Worm (Caenorhabditis elegans): ENCODE results near the gene kvs-5.

DNA sequence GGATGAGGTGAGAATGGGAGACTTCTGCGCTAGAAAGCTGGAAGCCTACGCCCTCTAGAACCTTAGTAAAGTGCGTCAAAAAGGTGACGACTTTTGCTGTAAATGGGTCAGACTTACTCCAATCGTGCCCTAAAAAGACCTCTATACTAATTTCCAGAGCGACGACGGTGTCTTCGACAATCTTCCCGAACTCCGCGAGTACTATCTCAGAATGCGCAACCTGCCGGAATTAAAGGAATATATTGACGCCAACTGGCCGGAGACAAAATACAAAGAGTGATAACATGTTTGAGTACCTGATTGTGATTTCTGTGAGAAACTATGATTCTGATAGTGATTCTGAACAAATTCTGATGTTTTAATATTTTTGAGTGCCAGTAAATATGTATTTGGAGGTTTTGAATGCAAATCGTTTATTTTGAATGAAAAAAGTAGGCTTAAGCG lies 25.5 kb downstream of the kvs-5 start:
- TF ChIP-seq ceh-13 (GFP tag; optimal IDR thresholded peaks at IDR 0.05) (no peak), ama-1 (optimal IDR thresholded peaks at IDR 0.05) (no peak), hmg-4 (GFP tag; optimal IDR thresholded peaks at IDR 0.05) (no peak), flt-1 (GFP tag; IDR thresholded peaks at IDR 0.05) (no peak), tra-4 (tag; optimal IDR thresholded peaks at IDR 0.05) (no peak), hnd-1 (tag; optimal IDR thresholded peaks at IDR 0.05) (no peak), pes-1 (GFP tag; IDR thresholded peaks at IDR 0.05) (no peak), ceh-36 (tag; optimal IDR thresholded peaks at IDR 0.05) (no peak)

Measured in whole organism, early embryonic.